Fruit fly (Drosophila melanogaster): ENCODE data around the gene CG9701.

DNA sequence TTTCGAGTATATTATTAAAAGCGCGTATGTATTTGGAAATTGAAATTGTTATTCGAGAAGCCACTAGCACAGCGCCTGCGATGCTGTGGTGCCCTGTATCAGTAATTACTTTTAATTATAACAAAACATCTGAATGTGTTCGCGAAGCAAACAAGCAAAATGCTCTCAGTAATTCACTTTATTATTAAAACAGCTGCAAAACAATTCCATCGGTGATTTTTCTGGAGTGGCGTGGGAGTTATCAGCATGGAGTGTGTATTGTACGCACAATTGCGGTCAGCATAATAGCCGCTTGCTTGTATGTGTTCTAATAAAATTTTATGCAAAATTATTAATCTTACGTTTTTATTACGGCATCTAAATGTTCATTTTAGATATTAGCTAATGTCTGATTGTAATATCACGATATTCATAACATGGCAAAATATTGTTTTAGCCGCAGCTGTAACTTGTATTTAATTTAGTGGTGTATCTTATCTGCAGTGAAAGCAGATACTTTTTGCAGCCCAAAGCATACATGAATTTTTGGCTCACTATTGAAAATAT, 48.9 kb downstream of the CG9701 start:
- TF ChIP-seq h (optimal IDR thresholded peaks at IDR 0.05) (no peak), psq (optimal IDR thresholded peaks at IDR 0.05) (no peak), ttk (optimal IDR thresholded peaks at IDR 0.05) (no peak)

All from Kc167 (cell line).